Fruit fly (Drosophila melanogaster) whole organism, embryonic: ENCODE measurements around the gene sinu.
A peak's percentile ranks its signal among the peaks of the same experiment; 100 is the strongest.

Experiments
- CG11456 ChIP-seq: fragments of 200-800 bp; sonication (Bioruptor generic); IDR thresholded peaks from 3 replicates; pipeline ENCODE4 v1.3.6; 2022; ENCODE audit warnings: missing biosample characterization, missing genetic modification characterization
- CG1233 ChIP-seq: fragments of 200-800 bp; sonication (Bioruptor generic); optimal IDR thresholded peaks from 4 replicates; lab custom pipeline; 2018; ENCODE audit warnings: missing biosample characterization, mild to moderate bottlenecking, missing genetic modification characterization
- CG12769 ChIP-seq: fragments of 200-800 bp; sonication (Bioruptor generic); optimal IDR thresholded peaks from 2 replicates; lab custom pipeline; 2019; ENCODE audit warnings: missing biosample characterization, mild to moderate bottlenecking, missing genetic modification characterization, moderate library complexity
- CG12942 ChIP-seq: fragments of 200-800 bp; sonication (Bioruptor generic); optimal IDR thresholded peaks from 3 replicates; lab custom pipeline; 2016; ENCODE audit warnings: missing biosample characterization, missing genetic modification characterization
- CG15601 ChIP-seq: fragments of 200-800 bp; sonication (Bioruptor generic); optimal IDR thresholded peaks from 3 replicates; lab custom pipeline; 2019; ENCODE audit warnings: missing biosample characterization, mild to moderate bottlenecking, missing genetic modification characterization, moderate library complexity
- CG18011 ChIP-seq: fragments of 200-800 bp; sonication (Bioruptor generic); optimal IDR thresholded peaks from 2 replicates; lab custom pipeline; 2017; ENCODE audit warnings: missing biosample characterization, missing genetic modification characterization, mild to moderate bottlenecking, moderate library complexity, missing genotype
- CG18619 ChIP-seq: fragments of 200-800 bp; sonication (Bioruptor generic); optimal IDR thresholded peaks from 3 replicates; lab custom pipeline; 2017; ENCODE audit warnings: missing biosample characterization, mild to moderate bottlenecking, missing genetic modification characterization
- CG2120 ChIP-seq: fragments of 200-800 bp; sonication (Bioruptor generic); optimal IDR thresholded peaks from 3 replicates; lab custom pipeline; 2016; ENCODE audit warnings: missing biosample characterization, missing genetic modification characterization
- CG30403 ChIP-seq: fragments of 200-800 bp; sonication (Bioruptor generic); optimal IDR thresholded peaks from 3 replicates; lab custom pipeline; 2016; ENCODE audit warnings: missing biosample characterization, missing genetic modification characterization
- CG3726 ChIP-seq: fragments of 200-800 bp; sonication (Bioruptor generic); IDR thresholded peaks from 3 replicates; pipeline ENCODE4, ENCODE4 v1.3.6; 2022; ENCODE audit warnings: missing biosample characterization, missing genetic modification characterization
- CG8388 ChIP-seq: fragments of 200-800 bp; sonication (Bioruptor generic); optimal IDR thresholded peaks from 2 replicates; lab custom pipeline; 2019; ENCODE audit warnings: missing biosample characterization, mild to moderate bottlenecking, missing genetic modification characterization, moderate library complexity
- CG9437 ChIP-seq: fragments of 200-800 bp; sonication (Bioruptor generic); optimal IDR thresholded peaks from 2 replicates; lab custom pipeline; 2018; ENCODE audit warnings: missing biosample characterization, mild to moderate bottlenecking, missing genetic modification characterization
- CG9932 ChIP-seq: fragments of 200-800 bp; sonication (Bioruptor generic); IDR thresholded peaks from 2 replicates; pipeline ENCODE4 v1.3.6; 2022; ENCODE audit warnings: missing biosample characterization, missing genetic modification characterization
- Dad ChIP-seq: fragments of 200-800 bp; sonication (Bioruptor generic); optimal IDR thresholded peaks from 3 replicates; lab custom pipeline; 2016; ENCODE audit warnings: missing biosample characterization, missing genetic modification characterization
- Dbx ChIP-seq: fragments of 200-800 bp; sonication (Bioruptor generic); IDR thresholded peaks from 3 replicates; pipeline ENCODE4 v1.3.6; 2022; ENCODE audit warnings: missing biosample characterization, missing genetic modification characterization
- Eip74EF ChIP-seq, 2 experiments: fragments of 200-800 bp in 1 of 2; fragments of >200 bp in 1 of 2; sonication (Bioruptor generic) in 1 of 2; optimal IDR thresholded peaks; 2 replicates each; lab custom pipeline; 2017 to 2019; ENCODE audit warnings: missing biosample characterization in 2 of 2, missing genetic modification characterization in 2 of 2, mild to moderate bottlenecking in 1 of 2, moderate library complexity in 1 of 2
- Ets65A ChIP-seq: fragments of 200-800 bp; sonication (Bioruptor generic); peaks from one replicate; lab custom pipeline; 2016; ENCODE audit warnings: missing biosample characterization, missing genetic modification characterization
- Hr39 ChIP-seq: fragments of >200 bp; optimal IDR thresholded peaks from 2 replicates; lab custom pipeline; 2017
- Mrtf ChIP-seq: fragments of 200-800 bp; sonication (Bioruptor generic); IDR thresholded peaks from 3 replicates; pipeline ENCODE4 v1.3.6; 2022; ENCODE audit warnings: missing biosample characterization, missing genetic modification characterization
- PHDP ChIP-seq: fragments of 200-800 bp; sonication (Bioruptor generic); optimal IDR thresholded peaks from 3 replicates; lab custom pipeline; 2018; ENCODE audit warnings: missing biosample characterization, mild to moderate bottlenecking, missing genetic modification characterization, moderate library complexity
- Stat92E ChIP-seq, 3 experiments: fragments of >200 bp in 2 of 3; fragments of 200-800 bp in 1 of 3; sonication (Bioruptor generic) in 1 of 3; optimal IDR thresholded peaks; 2 replicates each; lab custom pipeline; 2017 to 2019; ENCODE audit warnings: missing biosample characterization in 3 of 3, missing genetic modification characterization in 3 of 3, mild to moderate bottlenecking in 1 of 3, moderate library complexity in 1 of 3
- Xbp1 ChIP-seq: fragments of 200-800 bp; sonication (Bioruptor generic); optimal IDR thresholded peaks from 3 replicates; lab custom pipeline; 2016; ENCODE audit warnings: missing biosample characterization, mild to moderate bottlenecking, missing genetic modification characterization
- Xrp1 ChIP-seq: fragments of 200-800 bp; sonication (Bioruptor generic); IDR thresholded peaks from 2 replicates; pipeline ENCODE4 v1.3.6; 2022; ENCODE audit warnings: missing biosample characterization, missing genetic modification characterization
- YL-1 ChIP-seq: fragments of 200-800 bp; sonication (Bioruptor generic); optimal IDR thresholded peaks from 3 replicates; lab custom pipeline; 2017; ENCODE audit warnings: missing biosample characterization, mild to moderate bottlenecking, missing genetic modification characterization
- ase ChIP-seq: fragments of 200-800 bp; sonication (Bioruptor generic); IDR thresholded peaks from 3 replicates; pipeline ENCODE4 v1.3.6; 2022; ENCODE audit warnings: missing biosample characterization, missing genetic modification characterization
- cg ChIP-seq: fragments of 200-800 bp; sonication (Bioruptor generic); optimal IDR thresholded peaks from 3 replicates; lab custom pipeline; 2019; ENCODE audit warnings: missing biosample characterization, mild to moderate bottlenecking, missing genetic modification characterization, moderate library complexity
- dysf ChIP-seq: fragments of 200-800 bp; sonication (Bioruptor generic); IDR thresholded peaks from 3 replicates; pipeline ENCODE4 v1.3.6; 2022; ENCODE audit warnings: missing biosample characterization, missing genetic modification characterization
- ems ChIP-seq: fragments of 200-800 bp; sonication (Bioruptor generic); optimal IDR thresholded peaks from 3 replicates; lab custom pipeline; 2016; ENCODE audit warnings: missing biosample characterization, missing genetic modification characterization
- gem ChIP-seq: fragments of 200-800 bp; sonication (Bioruptor generic); optimal IDR thresholded peaks from 2 replicates; lab custom pipeline; 2019; ENCODE audit warnings: missing biosample characterization, mild to moderate bottlenecking, missing genetic modification characterization, moderate library complexity
- grau ChIP-seq: fragments of 200-800 bp; optimal IDR thresholded peaks from 3 replicates; lab custom pipeline; 2019; ENCODE audit warnings: missing biosample characterization, mild to moderate bottlenecking, missing genetic modification characterization, moderate library complexity
- grn ChIP-seq: fragments of 200-800 bp; sonication (Bioruptor generic); optimal IDR thresholded peaks from 3 replicates; lab custom pipeline; 2017; ENCODE audit warnings: missing biosample characterization, missing genetic modification characterization
- hbn ChIP-seq: fragments of 200-800 bp; sonication (Bioruptor generic); IDR thresholded peaks from 2 replicates; pipeline ENCODE4 v1.3.6; 2022; ENCODE audit warnings: missing biosample characterization, missing genetic modification characterization; ENCODE audit not compliant: partially characterized antibody
- ken ChIP-seq: fragments of 200-800 bp; sonication (Bioruptor generic); IDR thresholded peaks from 3 replicates; pipeline ENCODE4 v1.3.6; 2022; ENCODE audit warnings: missing biosample characterization, missing genetic modification characterization
- knrl ChIP-seq: fragments of 200-800 bp; sonication (Bioruptor generic); IDR thresholded peaks from 3 replicates; pipeline ENCODE4 v1.3.6; 2022; ENCODE audit warnings: missing biosample characterization, missing genetic modification characterization; ENCODE audit not compliant: partially characterized antibody
- nerfin-1 ChIP-seq: fragments of 200-800 bp; sonication (Bioruptor generic); optimal IDR thresholded peaks from 3 replicates; lab custom pipeline; 2019; ENCODE audit warnings: missing biosample characterization, mild to moderate bottlenecking, missing genetic modification characterization, moderate library complexity
- otp ChIP-seq: fragments of 200-800 bp; sonication (Bioruptor generic); IDR thresholded peaks from 3 replicates; pipeline ENCODE4, ENCODE4 v1.3.6; 2022; ENCODE audit warnings: missing biosample characterization, missing genetic modification characterization
- sens ChIP-seq: fragments of 200-800 bp; sonication (Bioruptor generic); peaks from one replicate; lab custom pipeline; 2016; ENCODE audit warnings: missing biosample characterization, missing genetic modification characterization
- slou ChIP-seq: fragments of 200-800 bp; sonication (Bioruptor generic); optimal IDR thresholded peaks from 3 replicates; lab custom pipeline; 2016; ENCODE audit warnings: missing biosample characterization, missing genetic modification characterization
- sr ChIP-seq: fragments of 200-800 bp; sonication (Bioruptor generic); IDR thresholded peaks from 3 replicates; pipeline ENCODE4 v1.3.6; 2022; ENCODE audit warnings: missing biosample characterization, missing genetic modification characterization
- stwl ChIP-seq: fragments of 200-800 bp; sonication (Bioruptor generic); optimal IDR thresholded peaks from 3 replicates; lab custom pipeline; 2018; ENCODE audit warnings: missing biosample characterization, mild to moderate bottlenecking, missing genetic modification characterization, moderate library complexity
- tio ChIP-seq: fragments of 200-800 bp; sonication (Bioruptor generic); optimal IDR thresholded peaks from 2 replicates; lab custom pipeline; 2017; ENCODE audit warnings: missing biosample characterization, missing genetic modification characterization, inconsistent platforms
- tx ChIP-seq: fragments of 200-800 bp; sonication (Bioruptor generic); optimal IDR thresholded peaks from 2 replicates; lab custom pipeline; 2016; ENCODE audit warnings: missing biosample characterization, missing genetic modification characterization
- zen ChIP-seq: fragments of 200-800 bp; sonication (Bioruptor generic); optimal IDR thresholded peaks from 3 replicates; lab custom pipeline; 2018; ENCODE audit warnings: missing biosample characterization, mild to moderate bottlenecking, missing genetic modification characterization, moderate library complexity
- zen2 ChIP-seq: fragments of 200-800 bp; sonication (Bioruptor generic); IDR thresholded peaks from 3 replicates; pipeline ENCODE4 v1.3.6; 2022; ENCODE audit warnings: missing biosample characterization, missing genetic modification characterization; ENCODE audit not compliant: partially characterized antibody

The sinu gene

dm6 chr3L:5548524-5549084 is 12.8 kb downstream of the sinu start (continued):
- TF ChIP-seq CG2120 (GFP tag; lab: Kevin White, UChicago) = no peak
- TF ChIP-seq grn (GFP tag; lab: Kevin White, UChicago) = peak; percentile 68

dm6 chr3L:5542772-5543371 is 18.5 kb downstream of the sinu start:
- TF ChIP-seq YL-1 (GFP tag; lab: Kevin White, UChicago) = no peak
- TF ChIP-seq Eip74EF (GFP tag; optimal IDR thresholded peaks at IDR 0.05; lab: Kevin White, UChicago) = no peak
- TF ChIP-seq Dbx (GFP tag; lab: Robert Waterston, UW) = 0 out of 3 replicates have a peak, but pooled peaks have one; percentile 32
- peak; percentile 16 for TF ChIP-seq sens (GFP tag; lab: Kevin White, UChicago)
- TF ChIP-seq Hr39 (lab: Kevin White, UChicago) = peak; percentile 16

- TF ChIP-seq Xrp1 (GFP tag; lab: Robert Waterston, UW) = no peak
- no peak for TF ChIP-seq grau (tag; lab: Kevin White, UChicago)
- no peak for TF ChIP-seq hbn (GFP tag; lab: Robert Waterston, UW)
- 0 out of 3 replicates have a peak, but pooled peaks have one; percentile 32 for TF ChIP-seq CG3726 (GFP tag; lab: Robert Waterston, UW)
- TF ChIP-seq CG18619 = no peak
- no peak for TF ChIP-seq tio (GFP tag; lab: Kevin White, UChicago)
- no peak for TF ChIP-seq PHDP (tag; lab: Kevin White, UChicago)
- no peak for TF ChIP-seq gem
- no peak for TF ChIP-seq stwl
- no peak for TF ChIP-seq CG30403 (GFP tag; lab: Kevin White, UChicago)
- TF ChIP-seq Ets65A = peak; percentile 1
- no peak for TF ChIP-seq ems (GFP tag; lab: Kevin White, UChicago)
- TF ChIP-seq CG9437 (GFP tag; lab: Kevin White, UChicago) = no peak
- no peak for TF ChIP-seq slou (GFP tag; lab: Kevin White, UChicago)
- peak; percentile 5 for TF ChIP-seq CG12769 (tag; lab: Kevin White, UChicago)
- no peak for TF ChIP-seq CG12942 (GFP tag; lab: Kevin White, UChicago)
- no peak for TF ChIP-seq sens (GFP tag; lab: Kevin White, UChicago)
- no peak for TF ChIP-seq nerfin-1 (tag; lab: Kevin White, UChicago)
- peak; percentile 8; the same call in 1 of the 3 replicates for TF ChIP-seq CG11456 (GFP tag; lab: Robert Waterston, UW)
- no peak for TF ChIP-seq Stat92E (GFP tag; optimal IDR thresholded peaks at IDR 0.05; lab: Kevin White, UChicago)
- 0 out of 3 replicates have a peak, but pooled peaks have one; percentile 25 for TF ChIP-seq dysf (GFP tag; lab: Robert Waterston, UW)
- TF ChIP-seq zen2 = 0 out of 3 replicates have a peak, but pooled peaks have one; percentile 14
- TF ChIP-seq cg (GFP tag; lab: Kevin White, UChicago) = no peak
- peak; percentile 91 for TF ChIP-seq Hr39 (lab: Kevin White, UChicago)
- no peak for TF ChIP-seq CG9932 (GFP tag; lab: Robert Waterston, UW)
- TF ChIP-seq tx = no peak
- TF ChIP-seq sr (GFP tag; lab: Robert Waterston, UW) = 0 out of 3 replicates have a peak, but pooled peaks have one; percentile 2
- no peak for TF ChIP-seq zen (tag; lab: Kevin White, UChicago)
- TF ChIP-seq Xbp1 (GFP tag; lab: Kevin White, UChicago) = no peak
- TF ChIP-seq otp (GFP tag; lab: Robert Waterston, UW) = no peak
- no peak for TF ChIP-seq CG15601 (tag; lab: Kevin White, UChicago)
- TF ChIP-seq Dad = no peak
- TF ChIP-seq CG1233 = no peak
- 0 out of 3 replicates have a peak, but pooled peaks have one; percentile 7 for TF ChIP-seq ken (GFP tag; lab: Robert Waterston, UW)
- TF ChIP-seq ase = no peak
- TF ChIP-seq CG18011 = no peak
- no peak for TF ChIP-seq Mrtf (GFP tag; lab: Robert Waterston, UW)
- no peak for TF ChIP-seq CG8388
- TF ChIP-seq knrl (GFP tag; lab: Robert Waterston, UW) = 0 out of 3 replicates have a peak, but pooled peaks have one; percentile 20
Observed at dm6 chr3L:5540637-5541241, 20.7 kb downstream of the sinu start.
